Fruit fly (Drosophila melanogaster) whole organism, wandering third instar larva: ENCODE data around the gene CG32115.

ENCODE experiments used
- Abd-B ChIP-seq: fragments of >200 bp; optimal IDR thresholded peaks from 2 replicates; lab custom pipeline; 2017; ENCODE audit warnings: missing biosample characterization, missing genetic modification characterization
- CrebA ChIP-seq: fragments of 200-800 bp; sonication (Bioruptor generic); optimal IDR thresholded peaks from 2 replicates; lab custom pipeline; 2016; ENCODE audit warnings: missing biosample characterization, mild to moderate bottlenecking, missing genetic modification characterization, borderline replicate concordance
- GATAd ChIP-seq: sonication (Bioruptor generic); optimal IDR thresholded peaks from 2 replicates; lab custom pipeline; 2016; ENCODE audit warnings: missing biosample characterization, missing genetic modification characterization
- HLH106 ChIP-seq: fragments of 200-800 bp; optimal IDR thresholded peaks from 3 replicates; lab custom pipeline; 2019; ENCODE audit warnings: missing biosample characterization, mild to moderate bottlenecking, missing genetic modification characterization, moderate library complexity
- Vsx2 ChIP-seq: fragments of 200-300, 225-300 bp; sonication (Bioruptor generic); optimal IDR thresholded peaks from 2 replicates; lab custom pipeline; 2018; ENCODE audit warnings: missing biosample characterization, missing genetic modification characterization; ENCODE audit not compliant: partially characterized antibody
- br ChIP-seq: fragments of 200-800 bp; sonication (Bioruptor generic); optimal IDR thresholded peaks from 2 replicates; lab custom pipeline; 2016; ENCODE audit warnings: missing biosample characterization, missing genetic modification characterization
- dmrt93B ChIP-seq: fragments of 200-800 bp; sonication (Bioruptor generic); optimal IDR thresholded peaks from 2 replicates; lab custom pipeline; 2018; ENCODE audit warnings: missing biosample characterization, mild to moderate bottlenecking, missing genetic modification characterization
- fru ChIP-seq: fragments of 200-800 bp; sonication (Bioruptor generic); optimal IDR thresholded peaks from 3 replicates; lab custom pipeline; 2016; ENCODE audit warnings: missing biosample characterization, mild to moderate bottlenecking, missing genetic modification characterization
- usp ChIP-seq: fragments of >200 bp; optimal IDR thresholded peaks from 2 replicates; lab custom pipeline; 2017; ENCODE audit warnings: missing biosample characterization, missing genetic modification characterization

DNA sequence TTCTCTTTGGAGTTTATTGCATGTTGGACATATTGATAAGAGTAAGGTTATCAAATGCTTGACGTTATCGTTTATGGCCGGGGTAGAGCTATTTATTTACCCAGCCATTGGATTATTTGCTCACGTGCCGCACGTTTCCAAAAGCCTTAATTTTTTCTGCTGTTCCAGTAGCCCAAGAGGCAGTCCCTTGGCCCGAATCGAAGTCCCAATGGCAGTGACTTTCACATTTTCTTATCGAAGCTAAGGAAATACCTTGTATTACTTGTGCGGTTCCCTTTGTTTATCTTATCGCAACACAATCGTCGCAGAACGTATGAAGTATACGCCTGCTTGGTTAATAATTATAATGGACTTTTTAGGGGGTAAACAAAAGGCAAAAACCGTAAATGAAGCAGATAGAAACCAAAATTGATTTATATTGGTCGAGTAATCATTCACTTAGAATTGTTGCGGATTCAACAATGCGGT is 24.1 kb downstream of the CG32115 start, which contains the start of gene CG43894:
- TF ChIP-seq fru (GFP tag; lab: Kevin White, UChicago) (peak; percentile 56), CrebA (GFP tag; lab: Kevin White, UChicago) (peak; percentile 67), br (GFP tag; lab: Kevin White, UChicago) (no peak), HLH106 (tag; lab: Kevin White, UChicago) (no peak), Vsx2 (GFP tag; lab: Kevin White, UChicago) (no peak), Abd-B (GFP tag; lab: Kevin White, UChicago) (no peak), dmrt93B (GFP tag; lab: Kevin White, UChicago) (no peak), usp (no peak), GATAd (GFP tag; lab: Kevin White, UChicago) (no peak)
